Worm (Caenorhabditis elegans): ENCODE results near the gene ztf-20.

The ztf-20 gene

ce11 chrV:18931279-18931678 lies 28.7 kb downstream of the ztf-20 start, which contains the start of gene ptr-22:
Gene ptr-22, minus strand, starts transcription at chrV:18931379.
- TF ChIP-seq hnd-1 (tag; optimal IDR thresholded peaks at IDR 0.05) (no peak), ets-7 (tag; optimal IDR thresholded peaks at IDR 0.05) (no peak), hmg-4 (GFP tag; optimal IDR thresholded peaks at IDR 0.05) (no peak), flt-1 (GFP tag; IDR thresholded peaks at IDR 0.05) (no peak), hmbx-1 (tag; optimal IDR thresholded peaks at IDR 0.05) (no peak), pes-1 (GFP tag; IDR thresholded peaks at IDR 0.05) (no peak), scrt-1 (GFP tag; IDR thresholded peaks at IDR 0.05) (no peak), ama-1 (optimal IDR thresholded peaks at IDR 0.05) (no peak), sea-1 (GFP tag; conservative IDR thresholded peaks at IDR 0.05) (no peak), F13C5.2 (tag; optimal IDR thresholded peaks at IDR 0.05) (no peak), aly-1 (tag; optimal IDR thresholded peaks at IDR 0.05) (no peak), B0310.2 (tag; optimal IDR thresholded peaks at IDR 0.05) (no peak), tbx-11 (GFP tag; IDR thresholded peaks at IDR 0.05) (no peak), tbx-37 (GFP tag; conservative IDR thresholded peaks at IDR 0.05) (no peak), ceh-36 (tag; optimal IDR thresholded peaks at IDR 0.05) (no peak), tra-4 (tag; optimal IDR thresholded peaks at IDR 0.05) (no peak)

DNA sequence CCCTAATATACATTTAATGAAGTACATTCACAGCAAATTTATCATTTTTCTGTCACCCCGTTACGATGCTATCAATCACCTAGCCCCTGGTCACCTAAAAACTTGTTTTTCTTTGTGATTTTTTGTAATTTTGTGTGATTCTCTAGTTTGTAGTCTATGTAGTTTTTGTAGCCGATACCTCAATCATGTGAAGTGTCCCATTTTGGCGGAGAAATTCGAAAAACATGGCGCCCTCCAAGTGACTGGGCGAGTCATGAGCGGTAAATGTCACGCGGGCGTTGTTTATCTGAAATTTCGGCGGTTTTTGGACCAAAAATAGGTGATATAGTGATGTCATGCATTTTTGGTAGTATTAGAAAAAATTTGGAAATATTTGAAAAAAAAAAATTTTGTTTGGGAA lies 29.2 kb downstream of the ztf-20 start:
- TF ChIP-seq sea-1 (GFP tag; conservative IDR thresholded peaks at IDR 0.05): no peak
- no peak for TF ChIP-seq ama-1 (optimal IDR thresholded peaks at IDR 0.05)
- no peak for TF ChIP-seq aly-1 (tag; optimal IDR thresholded peaks at IDR 0.05)
- TF ChIP-seq hnd-1 (tag; optimal IDR thresholded peaks at IDR 0.05): no peak
- TF ChIP-seq flt-1 (GFP tag; IDR thresholded peaks at IDR 0.05): no peak
- TF ChIP-seq ceh-36 (tag; optimal IDR thresholded peaks at IDR 0.05): no peak
- no peak for TF ChIP-seq hmbx-1 (tag; optimal IDR thresholded peaks at IDR 0.05)
- TF ChIP-seq tra-4 (tag; optimal IDR thresholded peaks at IDR 0.05): no peak
- TF ChIP-seq scrt-1 (GFP tag; IDR thresholded peaks at IDR 0.05): no peak
- no peak for TF ChIP-seq hmg-4 (GFP tag; optimal IDR thresholded peaks at IDR 0.05)
- no peak for TF ChIP-seq ets-7 (tag; optimal IDR thresholded peaks at IDR 0.05)
- no peak for TF ChIP-seq B0310.2 (tag; optimal IDR thresholded peaks at IDR 0.05)

DNA sequence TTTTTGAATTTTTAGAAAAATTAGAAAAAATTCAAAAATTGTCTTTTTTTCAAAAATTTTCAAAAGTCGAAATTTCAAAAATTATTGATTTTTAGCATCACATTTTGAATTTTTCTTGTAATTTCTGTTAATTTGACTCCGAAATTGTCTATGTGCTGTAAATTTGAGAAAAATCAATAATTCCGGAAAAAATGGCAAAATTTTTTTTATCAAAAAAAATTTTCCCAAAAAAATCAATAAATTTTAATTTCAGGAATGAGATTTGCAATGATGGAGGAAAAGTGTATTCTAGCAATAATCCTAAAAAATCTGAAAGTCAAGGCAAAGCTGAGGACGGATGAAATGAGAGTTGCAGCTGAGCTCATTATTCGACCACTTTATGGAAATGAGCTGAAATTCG lies 42.6 kb downstream of the ztf-20 start:
- TF ChIP-seq hmg-4 (GFP tag; optimal IDR thresholded peaks at IDR 0.05) (no peak), ceh-36 (tag; optimal IDR thresholded peaks at IDR 0.05) (no peak), F13C5.2 (tag; optimal IDR thresholded peaks at IDR 0.05) (no peak), ets-7 (tag; optimal IDR thresholded peaks at IDR 0.05) (no peak), hnd-1 (tag; optimal IDR thresholded peaks at IDR 0.05) (no peak), ceh-13 (GFP tag; optimal IDR thresholded peaks at IDR 0.05) (no peak), tbx-37 (GFP tag; conservative IDR thresholded peaks at IDR 0.05) (no peak), tbx-11 (GFP tag; IDR thresholded peaks at IDR 0.05) (no peak), scrt-1 (GFP tag; IDR thresholded peaks at IDR 0.05) (no peak), flt-1 (GFP tag; IDR thresholded peaks at IDR 0.05) (no peak), tra-4 (tag; optimal IDR thresholded peaks at IDR 0.05) (no peak), hmbx-1 (tag; optimal IDR thresholded peaks at IDR 0.05) (no peak), B0310.2 (tag; optimal IDR thresholded peaks at IDR 0.05) (no peak), pes-1 (GFP tag; IDR thresholded peaks at IDR 0.05) (no peak), ama-1 (optimal IDR thresholded peaks at IDR 0.05) (no peak), sea-1 (GFP tag; conservative IDR thresholded peaks at IDR 0.05) (no peak), aly-1 (tag; optimal IDR thresholded peaks at IDR 0.05) (no peak)

- TF ChIP-seq ets-7 (tag; optimal IDR thresholded peaks at IDR 0.05) (no peak), hmbx-1 (tag; optimal IDR thresholded peaks at IDR 0.05) (no peak), pes-1 (GFP tag; IDR thresholded peaks at IDR 0.05) (no peak), F13C5.2 (tag; optimal IDR thresholded peaks at IDR 0.05) (no peak), flt-1 (GFP tag; IDR thresholded peaks at IDR 0.05) (no peak), hmg-4 (GFP tag; optimal IDR thresholded peaks at IDR 0.05) (no peak), ceh-13 (GFP tag; optimal IDR thresholded peaks at IDR 0.05) (no peak), sea-1 (GFP tag; conservative IDR thresholded peaks at IDR 0.05) (no peak), hnd-1 (tag; optimal IDR thresholded peaks at IDR 0.05) (no peak), tra-4 (tag; optimal IDR thresholded peaks at IDR 0.05) (no peak), aly-1 (tag; optimal IDR thresholded peaks at IDR 0.05) (no peak), ama-1 (optimal IDR thresholded peaks at IDR 0.05) (no peak), ceh-36 (tag; optimal IDR thresholded peaks at IDR 0.05) (no peak), B0310.2 (tag; optimal IDR thresholded peaks at IDR 0.05) (no peak), tbx-11 (GFP tag; IDR thresholded peaks at IDR 0.05) (no peak), tbx-37 (GFP tag; conservative IDR thresholded peaks at IDR 0.05) (no peak), scrt-1 (GFP tag; IDR thresholded peaks at IDR 0.05) (no peak)
These were observed 46.9 kb downstream of the ztf-20 start for ce11 chrV:18913120-18913519.

DNA sequence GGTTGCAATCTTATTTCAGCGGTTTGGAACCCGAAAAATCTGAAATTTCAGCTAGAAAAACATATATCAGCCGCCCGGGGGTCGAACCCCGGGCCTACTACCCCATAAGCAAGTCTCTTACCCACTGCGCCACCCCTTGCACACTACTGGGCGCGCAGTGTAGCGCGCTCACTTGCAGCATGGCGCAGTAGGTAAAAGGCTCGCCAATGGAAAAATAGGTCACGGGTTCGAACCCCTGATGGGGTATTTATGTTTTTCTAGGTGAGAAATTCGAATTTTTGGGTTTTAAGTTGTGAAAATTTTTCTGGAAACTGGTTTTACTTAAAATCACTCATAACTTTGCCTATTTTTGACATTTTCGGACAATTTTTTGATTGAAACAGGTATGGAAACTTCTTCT lies 47.4 kb downstream of the ztf-20 start:
- TF ChIP-seq ets-7 (tag; optimal IDR thresholded peaks at IDR 0.05) (no peak), flt-1 (GFP tag; IDR thresholded peaks at IDR 0.05) (no peak), aly-1 (tag; optimal IDR thresholded peaks at IDR 0.05) (no peak), tbx-11 (GFP tag; IDR thresholded peaks at IDR 0.05) (no peak), B0310.2 (tag; optimal IDR thresholded peaks at IDR 0.05) (no peak), sea-1 (GFP tag; conservative IDR thresholded peaks at IDR 0.05) (no peak), tra-4 (tag; optimal IDR thresholded peaks at IDR 0.05) (no peak), ama-1 (optimal IDR thresholded peaks at IDR 0.05) (no peak), ceh-13 (GFP tag; optimal IDR thresholded peaks at IDR 0.05) (no peak), F13C5.2 (tag; optimal IDR thresholded peaks at IDR 0.05) (no peak), pes-1 (GFP tag; IDR thresholded peaks at IDR 0.05) (no peak), hmg-4 (GFP tag; optimal IDR thresholded peaks at IDR 0.05) (no peak), hnd-1 (tag; optimal IDR thresholded peaks at IDR 0.05) (no peak), hmbx-1 (tag; optimal IDR thresholded peaks at IDR 0.05) (no peak), scrt-1 (GFP tag; IDR thresholded peaks at IDR 0.05) (no peak), tbx-37 (GFP tag; conservative IDR thresholded peaks at IDR 0.05) (no peak), ceh-36 (tag; optimal IDR thresholded peaks at IDR 0.05) (no peak)

DNA sequence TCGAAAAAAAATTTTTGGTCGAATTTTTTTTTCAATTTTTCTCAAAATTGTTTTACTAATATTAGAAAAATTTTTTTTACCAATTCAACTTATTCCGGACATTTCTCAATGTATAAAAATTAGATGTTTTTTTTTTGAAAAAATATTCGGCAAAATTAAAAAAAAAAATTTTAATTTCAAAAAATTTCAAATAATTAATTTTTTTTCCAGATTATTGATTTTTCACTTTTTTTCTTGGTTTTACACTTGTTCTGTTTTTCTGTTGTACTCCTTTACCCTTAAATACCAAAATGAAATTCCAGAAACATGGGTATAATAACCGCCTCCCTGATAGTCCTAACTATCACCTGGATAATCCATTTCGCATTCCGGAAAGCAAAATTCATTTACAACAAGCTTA lies 48.2 kb downstream of the ztf-20 start, which contains the start of gene cyp-42A1:
cyp-42A1 (plus strand) TSS at position 301 of the 400 bp plus-strand sequence.
- TF ChIP-seq hnd-1 (tag; optimal IDR thresholded peaks at IDR 0.05) (no peak), sea-1 (GFP tag; conservative IDR thresholded peaks at IDR 0.05) (no peak), scrt-1 (GFP tag; IDR thresholded peaks at IDR 0.05) (no peak), ceh-13 (GFP tag; optimal IDR thresholded peaks at IDR 0.05) (no peak), aly-1 (tag; optimal IDR thresholded peaks at IDR 0.05) (no peak)

- TF ChIP-seq tbx-37 (GFP tag; conservative IDR thresholded peaks at IDR 0.05) (no peak), ceh-13 (GFP tag; optimal IDR thresholded peaks at IDR 0.05) (no peak), ceh-36 (tag; optimal IDR thresholded peaks at IDR 0.05) (peak; percentile 84)
These were observed 50.3 kb downstream of the ztf-20 start for ce11 chrV:18909682-18910081.

Measured in whole organism, early embryonic.